Fruit fly (Drosophila melanogaster): ENCODE measurements around the gene Cog4.

DNA sequence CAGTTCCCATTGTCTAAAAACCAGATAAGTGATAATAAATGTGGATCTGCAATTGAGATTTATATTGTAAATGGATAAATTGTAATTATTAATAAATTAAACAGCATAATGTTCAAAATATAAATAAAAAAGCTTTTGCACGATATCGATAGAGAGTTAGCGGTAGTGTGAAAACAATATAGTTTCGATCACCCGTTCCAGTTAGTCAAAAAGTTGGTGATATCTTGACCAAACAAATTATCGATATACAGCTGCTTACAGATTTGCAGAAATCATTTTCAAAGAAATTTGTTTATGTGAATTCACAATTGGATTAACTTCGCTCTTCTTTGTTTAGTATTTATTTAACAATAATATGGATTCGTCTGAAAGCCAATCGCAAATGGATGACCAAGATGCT, 49.2 kb downstream of the Cog4 start, which contains the start of gene Nse4:
- peak; percentile 70 for TF ChIP-seq pfk (GFP tag; optimal IDR thresholded peaks at IDR 0.05)
- no peak for TF ChIP-seq CG3995 (GFP tag; optimal IDR thresholded peaks at IDR 0.05)
- no peak for TF ChIP-seq CG11456 (GFP tag; IDR thresholded peaks at IDR 0.05)
- no peak for TF ChIP-seq HLHmδ (GFP tag; optimal IDR thresholded peaks at IDR 0.05)
- TF ChIP-seq Rx (GFP tag; IDR thresholded peaks at IDR 0.05): no peak
- no peak for TF ChIP-seq CG10565 (GFP tag; optimal IDR thresholded peaks at IDR 0.05)
- no peak for TF ChIP-seq Hey (tag; optimal IDR thresholded peaks at IDR 0.05)
- no peak for TF ChIP-seq da (GFP tag; optimal IDR thresholded peaks at IDR 0.05)
- no peak for TF ChIP-seq CG7271 (tag; optimal IDR thresholded peaks at IDR 0.05)
- TF ChIP-seq scrt (GFP tag; optimal IDR thresholded peaks at IDR 0.05): no peak

All from whole organism, embryonic.